Worm (Caenorhabditis elegans) whole organism, L4 larva: ENCODE results near the gene srh-186.

Experiments used
- D1046.2 ChIP-seq: fragments of 200-800 bp; sonication (Bioruptor generic); IDR thresholded peaks from 2 replicates; pipeline ENCODE4 v1.3.6; 2022; ENCODE audit warnings: missing genetic modification characterization, missing compliant biosample characterization
- F44E2.7 ChIP-seq: fragments of 200-800 bp; sonication (Bioruptor generic); IDR thresholded peaks from 2 replicates; pipeline ENCODE4 v2.1.2; 2022; ENCODE audit warnings: missing genetic modification characterization, missing compliant biosample characterization
- F49E8.2 ChIP-seq: sonication (generic microtip); optimal IDR thresholded peaks from 2 replicates; lab custom pipeline; 2016; ENCODE audit warnings: missing compliant biosample characterization, mild to moderate bottlenecking, missing genetic modification characterization, borderline replicate concordance
- R02D3.7 ChIP-seq: fragments of 150-350 bp; sonication (generic microtip); optimal IDR thresholded peaks from 3 replicates; lab custom pipeline; 2014; ENCODE audit warnings: missing biosample characterization, missing genetic modification characterization
- T20F7.1 ChIP-seq: fragments of 200-800 bp; sonication (Bioruptor generic); optimal IDR thresholded peaks from 2 replicates; lab custom pipeline; 2018; ENCODE audit warnings: mild to moderate bottlenecking, missing genetic modification characterization, missing compliant biosample characterization
- aha-1 ChIP-seq: fragments of 150-350 bp; peaks from one replicate; lab custom pipeline; 2014; ENCODE audit warnings: missing biosample characterization, missing genetic modification characterization
- attf-4 ChIP-seq: sonication (generic microtip); optimal IDR thresholded peaks from 3 replicates; lab custom pipeline; 2017; ENCODE audit warnings: missing biosample characterization, missing genetic modification characterization
- ceh-28 ChIP-seq: fragments of 150-350 bp; optimal IDR thresholded peaks from 2 replicates; lab custom pipeline; 2014; ENCODE audit warnings: missing biosample characterization, missing genetic modification reagents, missing genetic modification characterization
- ceh-62 ChIP-seq: sonication (generic microtip); optimal IDR thresholded peaks from 2 replicates; lab custom pipeline; 2017; ENCODE audit warnings: missing biosample characterization, missing genetic modification characterization
- ceh-82 ChIP-seq: sonication (generic microtip); optimal IDR thresholded peaks from 2 replicates; lab custom pipeline; 2017; ENCODE audit warnings: missing biosample characterization, missing genetic modification characterization
- daf-16 ChIP-seq, 3 experiments: sonication (generic microtip); optimal IDR thresholded peaks; 2 replicates each; lab custom pipeline; 2016 to 2017; ENCODE audit warnings: missing genetic modification characterization in 3 of 3, missing genetic modification reagents in 3 of 3, mild to moderate bottlenecking in 2 of 3, missing compliant biosample characterization in 2 of 3, missing biosample characterization in 1 of 3, moderate library complexity in 1 of 3
- dmd-8 ChIP-seq: fragments of 200-800 bp; sonication (Bioruptor generic); IDR thresholded peaks from 2 replicates; pipeline ENCODE4 v1.3.6; 2022; ENCODE audit warnings: missing genetic modification characterization, missing compliant biosample characterization
- dmd-9 ChIP-seq: fragments of 200-800 bp; sonication (Bioruptor generic); IDR thresholded peaks from 2 replicates; pipeline ENCODE4 v1.3.6; 2022; ENCODE audit warnings: missing genetic modification reagents, missing genetic modification characterization, missing compliant biosample characterization
- duxl-1 ChIP-seq: sonication (generic microtip); optimal IDR thresholded peaks from 2 replicates; lab custom pipeline; 2016; ENCODE audit warnings: mild to moderate bottlenecking, missing genetic modification characterization, moderate library complexity, missing compliant biosample characterization; ENCODE audit not compliant: poor library complexity
- fos-1 ChIP-seq: fragments of 150-350 bp; optimal IDR thresholded peaks from 2 replicates; lab custom pipeline; 2014; ENCODE audit warnings: missing biosample characterization, missing genetic modification characterization
- hif-1 ChIP-seq, 2 experiments: sonication (generic microtip); optimal IDR thresholded peaks; 2 replicates each; lab custom pipeline; 2016 to 2017; ENCODE audit warnings: missing compliant biosample characterization in 2 of 2, missing genetic modification characterization in 2 of 2, missing genetic modification reagents in 2 of 2, missing genotype in 2 of 2, mild to moderate bottlenecking in 1 of 2
- hlh-30 ChIP-seq: sonication (generic microtip); optimal IDR thresholded peaks from 2 replicates; lab custom pipeline; 2017; ENCODE audit warnings: antibody characterized with exemption, mild to moderate bottlenecking, missing genetic modification characterization, missing compliant biosample characterization; ENCODE audit not compliant: insufficient read depth
- hmg-1.1 ChIP-seq: fragments of 200-800 bp; sonication (Bioruptor generic); IDR thresholded peaks from 2 replicates; pipeline ENCODE4 v1.3.6; 2022; ENCODE audit warnings: missing genetic modification reagents, missing genetic modification characterization, missing compliant biosample characterization
- jun-1 ChIP-seq: fragments of 150-350 bp; optimal IDR thresholded peaks from 2 replicates; lab custom pipeline; 2014; ENCODE audit warnings: missing biosample characterization, missing genetic modification reagents, missing genetic modification characterization
- lin-15B ChIP-seq: fragments of 150-350 bp; sonication (generic microtip); optimal IDR thresholded peaks from 3 replicates; lab custom pipeline; 2014; ENCODE audit warnings: missing biosample characterization, missing genetic modification characterization
- lin-38 ChIP-seq: fragments of 200-800 bp; sonication (Bioruptor generic); IDR thresholded peaks from 2 replicates; pipeline ENCODE4 v1.3.6; 2022; ENCODE audit warnings: missing genetic modification reagents, missing genetic modification characterization, missing compliant biosample characterization
- lin-39 ChIP-seq: fragments of 150-350 bp; optimal IDR thresholded peaks from 2 replicates; lab custom pipeline; 2014; ENCODE audit warnings: missing biosample characterization, missing genetic modification reagents, missing genetic modification characterization
- lir-3 ChIP-seq: sonication (generic microtip); optimal IDR thresholded peaks from 2 replicates; lab custom pipeline; 2016; ENCODE audit warnings: mild to moderate bottlenecking, missing genetic modification characterization, missing compliant biosample characterization
- lsy-2 ChIP-seq, 2 experiments: fragments of 150-350 bp in 1 of 2; sonication (generic microtip) in 1 of 2; optimal IDR thresholded peaks; 2 replicates each; lab custom pipeline; 2014 to 2017; ENCODE audit warnings: missing biosample characterization in 2 of 2, missing genetic modification characterization in 2 of 2
- mxl-3 ChIP-seq: fragments of 200-800 bp; sonication (Bioruptor generic); optimal IDR thresholded peaks from 2 replicates; lab custom pipeline; 2018; ENCODE audit warnings: mild to moderate bottlenecking, missing genetic modification characterization, missing compliant biosample characterization
- nhr-10 ChIP-seq: fragments of 150-350 bp; optimal IDR thresholded peaks from 2 replicates; lab custom pipeline; 2014; ENCODE audit warnings: missing biosample characterization, missing genetic modification characterization
- nhr-28 ChIP-seq: fragments of 150-350 bp; optimal IDR thresholded peaks from 2 replicates; lab custom pipeline; 2014; ENCODE audit warnings: missing biosample characterization, missing genetic modification characterization
- nhr-42 ChIP-seq: fragments of 200-800 bp; sonication (Bioruptor generic); IDR thresholded peaks from 2 replicates; pipeline ENCODE4 v1.3.6; 2022; ENCODE audit warnings: missing genetic modification characterization, missing compliant biosample characterization
- nhr-48 ChIP-seq: sonication (generic microtip); optimal IDR thresholded peaks from 2 replicates; lab custom pipeline; 2016; ENCODE audit warnings: mild to moderate bottlenecking, missing genetic modification characterization, missing compliant biosample characterization
- nhr-6 ChIP-seq: fragments of 150-350 bp; optimal IDR thresholded peaks from 2 replicates; lab custom pipeline; 2014; ENCODE audit warnings: missing biosample characterization, missing genetic modification characterization
- nhr-76 ChIP-seq: fragments of 150-350 bp; optimal IDR thresholded peaks from 2 replicates; lab custom pipeline; 2014; ENCODE audit warnings: missing biosample characterization, missing genetic modification characterization
- pha-4 ChIP-seq, 2 experiments: fragments of 150-350 bp in 1 of 2; fragments of 200-800 bp in 1 of 2; sonication (Bioruptor generic) in 1 of 2; IDR thresholded peaks in 1 of 2; optimal IDR thresholded peaks in 1 of 2; 2 replicates each; pipeline versions ENCODE4 v1.3.6 to Lab custom; 2014 to 2022; ENCODE audit warnings: missing genetic modification characterization in 2 of 2, missing genetic modification reagents in 2 of 2, missing biosample characterization in 1 of 2, missing compliant biosample characterization in 1 of 2
- php-3 ChIP-seq: fragments of 200-800 bp; sonication (Bioruptor generic); IDR thresholded peaks from 2 replicates; pipeline ENCODE4 v1.3.6; 2022; ENCODE audit warnings: missing genetic modification reagents, missing genetic modification characterization, missing compliant biosample characterization
- rbr-2 ChIP-seq: sonication (generic microtip); optimal IDR thresholded peaks from 2 replicates; lab custom pipeline; 2016; ENCODE audit warnings: missing genotype, missing genetic modification characterization, missing compliant biosample characterization
- saeg-2 ChIP-seq: fragments of 200-800 bp; sonication (Bioruptor generic); IDR thresholded peaks from 2 replicates; pipeline ENCODE4 v1.3.6; 2022; ENCODE audit warnings: missing genetic modification reagents, missing genetic modification characterization, missing compliant biosample characterization
- skn-1 ChIP-seq: fragments of 150-350 bp; optimal IDR thresholded peaks from 2 replicates; lab custom pipeline; 2014; ENCODE audit warnings: missing biosample characterization, missing genetic modification characterization
- snpc-4 ChIP-seq: fragments of 150-350 bp; optimal IDR thresholded peaks from 2 replicates; lab custom pipeline; 2014; ENCODE audit warnings: missing biosample characterization, missing genetic modification characterization
- spr-1 ChIP-seq: sonication (generic microtip); optimal IDR thresholded peaks from 2 replicates; lab custom pipeline; 2016; ENCODE audit warnings: mild to moderate bottlenecking, missing genetic modification characterization, missing compliant biosample characterization
- tag-97 ChIP-seq: fragments of 200-800 bp; sonication (Bioruptor generic); IDR thresholded peaks from 2 replicates; pipeline ENCODE4 v1.3.6; 2022; ENCODE audit warnings: missing genetic modification characterization, missing compliant biosample characterization
- tra-1 ChIP-seq: fragments of 200-800 bp; sonication (Bioruptor generic); IDR thresholded peaks from 2 replicates; pipeline ENCODE4 v1.3.6; 2022; ENCODE audit warnings: missing genetic modification reagents, missing genetic modification characterization, missing compliant biosample characterization
- unc-62 ChIP-seq, 3 experiments: fragments of 150-350 bp in 1 of 3; sonication (generic microtip); optimal IDR thresholded peaks in 2 of 3; peaks in 1 of 3; 1 replicate in 1 of 3; 2 replicates in 2 of 3; lab custom pipeline; 2014 to 2017; ENCODE audit warnings: missing biosample characterization in 3 of 3, missing genetic modification characterization in 3 of 3, missing genetic modification reagents in 3 of 3, missing genotype in 1 of 3
- zfp-3 ChIP-seq: fragments of 200-800 bp; sonication (Bioruptor generic); conservative IDR thresholded peaks from 2 replicates; pipeline ENCODE4 v1.3.6; 2022; ENCODE audit warnings: missing genetic modification reagents, missing genetic modification characterization, missing compliant biosample characterization
- ztf-7 ChIP-seq: fragments of 150-350 bp; optimal IDR thresholded peaks from 2 replicates; lab custom pipeline; 2014; ENCODE audit warnings: missing biosample characterization, missing genetic modification characterization

srh-186 gene

ce11 chrV:15969653-15970052 lies 14.1 kb downstream of the srh-186 start, which contains the start of gene F36G9.7:
F36G9.7 (minus strand) TSS chrV:15969753.
- TF ChIP-seq snpc-4 (tag; lab: Kevin White, UChicago): no peak
- TF ChIP-seq fos-1 (tag; lab: Kevin White, UChicago): no peak
- no peak for TF ChIP-seq rbr-2 (tag; lab: Kevin White, UChicago)
- no peak for TF ChIP-seq lir-3 (tag; lab: Kevin White, UChicago)
- no peak for TF ChIP-seq nhr-42

- TF ChIP-seq unc-62 (GFP tag; optimal IDR thresholded peaks at IDR 0.05 in 1 of 2; lab: Kevin White, UChicago) (peak in 1 of 2 experiments; percentile 97), unc-62 (tag; optimal IDR thresholded peaks at IDR 0.05; lab: Kevin White, UChicago) (no peak), lin-15B (tag; lab: Kevin White, UChicago) (no peak), D1046.2 (GFP tag; lab: Robert Waterston, UW) (no peak), T20F7.1 (no peak)
Observed at ce11 chrV:15970820-15971219, 15.2 kb downstream of the srh-186 start.

DNA sequence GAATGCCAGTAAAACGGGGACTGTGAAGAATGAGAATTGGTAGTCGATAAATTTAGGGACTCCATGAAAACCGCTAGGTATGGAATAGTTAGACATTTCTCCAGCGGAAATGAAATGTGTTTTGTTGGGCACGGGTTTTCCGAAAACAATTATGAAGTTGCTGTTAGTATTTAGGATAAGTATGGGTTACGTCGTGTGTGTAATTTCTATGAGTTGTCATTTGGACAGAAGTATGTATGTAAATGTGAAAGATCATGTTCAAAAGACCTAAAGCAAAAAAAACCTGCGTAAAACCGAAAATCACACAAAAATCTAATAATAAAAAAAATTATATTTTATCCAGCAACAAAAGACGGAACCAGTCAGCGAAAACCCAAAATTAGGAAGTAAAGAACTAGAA lies 16.9 kb downstream of the srh-186 start, which contains the start of gene sru-23:
Gene sru-23, minus strand, starts transcription at position 101 of the 400 bp plus-strand sequence.
- no peak for TF ChIP-seq F44E2.7 (GFP tag; lab: Robert Waterston, UW)
- no peak for TF ChIP-seq nhr-10 (tag; lab: Kevin White, UChicago)
- TF ChIP-seq R02D3.7 (tag; lab: Kevin White, UChicago): no peak
- TF ChIP-seq hmg-1.1: no peak
- TF ChIP-seq ztf-7 (tag; lab: Kevin White, UChicago): no peak
- no peak for TF ChIP-seq snpc-4 (tag; lab: Kevin White, UChicago)
- no peak for TF ChIP-seq saeg-2 (GFP tag; lab: Robert Waterston, UW)
- TF ChIP-seq F49E8.2: no peak
- no peak for TF ChIP-seq spr-1 (tag; lab: Kevin White, UChicago)
- TF ChIP-seq dmd-9: no peak
- no peak for TF ChIP-seq daf-16 (GFP tag; optimal IDR thresholded peaks at IDR 0.05; lab: Kevin White, UChicago)
- TF ChIP-seq daf-16 (tag; optimal IDR thresholded peaks at IDR 0.05; lab: Kevin White, UChicago): no peak
- no peak for TF ChIP-seq nhr-48 (tag; lab: Kevin White, UChicago)
- no peak for TF ChIP-seq lin-38 (GFP tag; lab: Robert Waterston, UW)
- TF ChIP-seq duxl-1 (tag; lab: Kevin White, UChicago): no peak
- no peak for TF ChIP-seq tra-1 (GFP tag; lab: Robert Waterston, UW)
- no peak for TF ChIP-seq attf-4 (tag; lab: Kevin White, UChicago)
- TF ChIP-seq T20F7.1: no peak
- no peak for TF ChIP-seq lin-39 (tag; lab: Kevin White, UChicago)
- TF ChIP-seq hlh-30 (tag; lab: Kevin White, UChicago): no peak
- TF ChIP-seq tag-97: no peak
- TF ChIP-seq, all 104 proteins: peak for 0

ce11 chrV:15974836-15975235 lies 19.2 kb downstream of the srh-186 start, which contains the start of gene sru-22:
sru-22 (minus strand) TSS chrV:15974936.
- TF ChIP-seq skn-1 (tag; lab: Kevin White, UChicago) (no peak), zfp-3 (GFP tag; lab: Robert Waterston, UW) (no peak), ceh-28 (tag; lab: Kevin White, UChicago) (no peak), mxl-3 (no peak), ceh-62 (tag; lab: Kevin White, UChicago) (no peak), ceh-82 (tag; lab: Kevin White, UChicago) (no peak), aha-1 (peak; percentile 4), tra-1 (GFP tag; lab: Robert Waterston, UW) (no peak)

DNA sequence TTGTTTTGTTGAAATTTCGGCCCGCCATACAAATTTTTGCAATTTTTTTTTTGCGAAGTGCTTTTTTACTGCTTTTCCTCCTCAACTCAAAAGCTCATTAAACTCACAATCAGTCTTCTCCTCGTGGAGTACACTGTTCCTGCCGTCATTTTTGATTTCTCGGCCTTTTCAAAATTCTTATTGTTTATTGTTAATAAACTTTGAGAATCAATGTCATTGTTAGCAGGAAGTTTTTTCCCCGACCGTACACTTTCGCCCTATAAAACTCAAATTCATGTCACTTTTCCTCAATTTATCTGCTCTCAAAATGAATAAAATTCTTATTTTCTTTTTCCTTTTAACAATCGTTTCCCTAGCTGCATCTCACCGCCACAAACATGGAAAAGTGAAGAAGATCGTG lies 20.2 kb downstream of the srh-186 start, which contains the start of gene clec-232:
Gene clec-232, plus strand, starts transcription at position 301 of the 400 bp plus-strand sequence.
- TF ChIP-seq jun-1: no peak
- no peak for TF ChIP-seq attf-4 (tag; lab: Kevin White, UChicago)
- TF ChIP-seq lsy-2 (tag; optimal IDR thresholded peaks at IDR 0.05; lab: Kevin White, UChicago): no peak
- no peak for TF ChIP-seq hif-1 (tag; optimal IDR thresholded peaks at IDR 0.05; lab: Kevin White, UChicago)
- TF ChIP-seq php-3 (GFP tag; lab: Robert Waterston, UW): no peak
- no peak for TF ChIP-seq pha-4 (GFP tag; IDR thresholded peaks at IDR 0.05; lab: Robert Waterston, UW)
- no peak for TF ChIP-seq pha-4 (tag; optimal IDR thresholded peaks at IDR 0.05; lab: Kevin White, UChicago)
- no peak for TF ChIP-seq D1046.2 (GFP tag; lab: Robert Waterston, UW)
- no peak for TF ChIP-seq nhr-76 (tag; lab: Kevin White, UChicago)
- no peak for TF ChIP-seq aha-1
- no peak for TF ChIP-seq duxl-1 (tag; lab: Kevin White, UChicago)
- no peak for TF ChIP-seq nhr-6
- no peak for TF ChIP-seq dmd-8
- no peak for TF ChIP-seq saeg-2 (GFP tag; lab: Robert Waterston, UW)
- no peak for TF ChIP-seq lir-3 (tag; lab: Kevin White, UChicago)
- TF ChIP-seq nhr-28 (tag; lab: Kevin White, UChicago): no peak
